Fruit fly (Drosophila melanogaster): ENCODE data around the gene CG44325.

Gene CG44325

dm6 chrX:9078263-9078662 is at the start of gene CG44325 (continued):
- TF ChIP-seq tio (GFP tag; optimal IDR thresholded peaks at IDR 0.05): no peak
- no peak for TF ChIP-seq jumu (GFP tag; optimal IDR thresholded peaks at IDR 0.05)
- no peak for TF ChIP-seq org-1 (GFP tag; optimal IDR thresholded peaks at IDR 0.05)
- TF ChIP-seq Hr3 (GFP tag; optimal IDR thresholded peaks at IDR 0.05): no peak
- peak; percentile 37; the same call in 1 of the 2 replicates for TF ChIP-seq bbx (GFP tag; IDR thresholded peaks at IDR 0.05; ENCODE audit: partially characterized antibody)
- TF ChIP-seq CkIIα-i1 (GFP tag; IDR thresholded peaks at IDR 0.05): no peak
- no peak for TF ChIP-seq Atf-2 (GFP tag; optimal IDR thresholded peaks at IDR 0.05)
- TF ChIP-seq CG4617 (GFP tag; optimal IDR thresholded peaks at IDR 0.05; ENCODE audit: borderline replicate concordance): no peak
- no peak for TF ChIP-seq CG10147 (GFP tag; optimal IDR thresholded peaks at IDR 0.05)
- no peak for TF ChIP-seq ssp (GFP tag; IDR thresholded peaks at IDR 0.05)
- no peak for TF ChIP-seq cad (GFP tag; optimal IDR thresholded peaks at IDR 0.05)
- TF ChIP-seq abd-A (tag; optimal IDR thresholded peaks at IDR 0.05): no peak
- TF ChIP-seq vvl (GFP tag; IDR thresholded peaks at IDR 0.05): peak; percentile 58; the same call in 1 of the 2 replicates
- TF ChIP-seq CG10274 (GFP tag; optimal IDR thresholded peaks at IDR 0.05): no peak
- no peak for TF ChIP-seq CG1024 (GFP tag; IDR thresholded peaks at IDR 0.05)
- no peak for TF ChIP-seq bab2 (GFP tag; optimal IDR thresholded peaks at IDR 0.05)
- TF ChIP-seq CG16779 (GFP tag; IDR thresholded peaks at IDR 0.05): 0 out of 2 replicates have a peak, but pooled peaks have one; percentile 40
- TF ChIP-seq ap (GFP tag; IDR thresholded peaks at IDR 0.05): peak; percentile 30; the same call in 1 of the 2 replicates
- no peak for TF ChIP-seq gce (GFP tag; IDR thresholded peaks at IDR 0.05)
- 0 out of 2 replicates have a peak, but pooled peaks have one; percentile 21 for TF ChIP-seq sna (GFP tag; IDR thresholded peaks at IDR 0.05; ENCODE audit: partially characterized antibody)
- TF ChIP-seq dimm (GFP tag; IDR thresholded peaks at IDR 0.05): no peak
- TF ChIP-seq Ssrp (tag; optimal IDR thresholded peaks at IDR 0.05): no peak
- peak; percentile 29 for TF ChIP-seq CG13624 (GFP tag; optimal IDR thresholded peaks at IDR 0.05)
- TF ChIP-seq hkb (optimal IDR thresholded peaks at IDR 0.05): no peak
- peak; percentile 44; the same call in 1 of the 2 replicates for TF ChIP-seq hkb (GFP tag; IDR thresholded peaks at IDR 0.05)
- peak; percentile 74 for TF ChIP-seq Jarid2 (GFP tag; optimal IDR thresholded peaks at IDR 0.05)
- TF ChIP-seq Fer1 (GFP tag; optimal IDR thresholded peaks at IDR 0.05): peak; percentile 32
- TF ChIP-seq CrebB (tag; optimal IDR thresholded peaks at IDR 0.05): peak; percentile 11
- no peak for TF ChIP-seq E2f1 (GFP tag; IDR thresholded peaks at IDR 0.05)
- no peak for TF ChIP-seq pnt (GFP tag; optimal IDR thresholded peaks at IDR 0.05)
- no peak for TF ChIP-seq ase (GFP tag; IDR thresholded peaks at IDR 0.05)
- TF ChIP-seq shn (GFP tag; optimal IDR thresholded peaks at IDR 0.05): no peak
- TF ChIP-seq Med (GFP tag): peak; percentile 88
- peak; percentile 38 for TF ChIP-seq CG3281 (GFP tag; optimal IDR thresholded peaks at IDR 0.05)
- TF ChIP-seq Mrtf (GFP tag; IDR thresholded peaks at IDR 0.05): no peak
- peak; percentile 65; the same call in 1 of the 3 replicates for TF ChIP-seq CG6175 (GFP tag; IDR thresholded peaks at IDR 0.05)
- TF ChIP-seq sob (GFP tag; IDR thresholded peaks at IDR 0.05): 0 out of 2 replicates have a peak, but pooled peaks have one; percentile 8
- peak; percentile 32 for TF ChIP-seq MTF-1 (GFP tag; optimal IDR thresholded peaks at IDR 0.05; ENCODE audit: borderline replicate concordance)
- TF ChIP-seq knrl (GFP tag; IDR thresholded peaks at IDR 0.05; ENCODE audit: partially characterized antibody): no peak
- TF ChIP-seq Ravus (GFP tag; IDR thresholded peaks at IDR 0.05): no peak
- TF ChIP-seq CG15696 (tag; optimal IDR thresholded peaks at IDR 0.05): no peak
- no peak for TF ChIP-seq al (GFP tag; IDR thresholded peaks at IDR 0.05)
- TF ChIP-seq CG6765 (GFP tag; optimal IDR thresholded peaks at IDR 0.05): peak; percentile 44
- TF ChIP-seq CG15073 (GFP tag; optimal IDR thresholded peaks at IDR 0.05): no peak
- peak in 1 of 2 experiments; percentile 12 for TF ChIP-seq Pdp1 (GFP tag; optimal IDR thresholded peaks at IDR 0.05)
- TF ChIP-seq CG4328 (GFP tag; optimal IDR thresholded peaks at IDR 0.05): no peak
- no peak for TF ChIP-seq zfh1 (GFP tag; IDR thresholded peaks at IDR 0.05)
- no peak for TF ChIP-seq CG4404 (GFP tag; IDR thresholded peaks at IDR 0.05)
- TF ChIP-seq dmrt99B (tag; optimal IDR thresholded peaks at IDR 0.05): no peak
- no peak for TF ChIP-seq vfl (GFP tag; optimal IDR thresholded peaks at IDR 0.05)
- TF ChIP-seq CG1602 (GFP tag; optimal IDR thresholded peaks at IDR 0.05): no peak
- TF ChIP-seq gcm2 (GFP tag; optimal IDR thresholded peaks at IDR 0.05): no peak

All from whole organism, embryonic.